Worm (Caenorhabditis elegans): ENCODE results near the gene ttn-1.

The ttn-1 gene

DNA sequence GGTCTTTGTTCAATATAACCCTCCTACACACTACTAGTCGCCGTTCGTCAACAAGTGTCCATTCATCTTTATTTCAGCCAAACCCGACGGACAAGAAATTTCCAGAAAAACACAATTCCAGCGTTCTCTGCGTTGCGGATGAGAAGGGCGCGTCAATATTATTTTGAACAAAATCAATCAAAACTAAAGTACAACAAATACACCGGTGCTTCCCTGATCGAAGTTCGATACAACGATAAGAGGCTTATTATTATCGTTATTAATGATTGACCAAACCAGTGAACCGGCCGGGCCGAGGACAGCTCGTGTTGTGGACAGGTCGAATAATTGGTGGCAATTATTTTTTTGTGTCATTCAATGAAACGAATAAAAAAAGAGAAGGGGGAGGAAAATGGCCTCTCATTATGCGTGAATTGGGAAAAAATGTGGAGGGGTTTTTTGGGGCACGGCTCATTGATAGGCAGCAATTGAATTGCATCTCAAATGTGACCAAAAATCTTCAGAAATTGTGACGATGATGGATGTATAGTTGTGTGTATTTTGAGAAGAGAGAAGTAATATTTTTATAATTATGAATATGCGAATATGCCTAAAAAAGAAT is 28.3 kb upstream of the ttn-1 start:
- TF ChIP-seq unc-39 (tag; optimal IDR thresholded peaks at IDR 0.05) (no peak), nhr-21 (tag; optimal IDR thresholded peaks at IDR 0.05) (no peak), fos-1 (tag; optimal IDR thresholded peaks at IDR 0.05) (peak; percentile 10), ztf-11 (tag; optimal IDR thresholded peaks at IDR 0.05) (no peak), nhr-10 (tag; optimal IDR thresholded peaks at IDR 0.05) (no peak), ama-1 (optimal IDR thresholded peaks at IDR 0.05) (no peak), elt-3 (tag; optimal IDR thresholded peaks at IDR 0.05) (no peak), nhr-6 (tag; optimal IDR thresholded peaks at IDR 0.05) (no peak), nhr-77 (tag; optimal IDR thresholded peaks at IDR 0.05) (no peak), Y55F3AM.14 (GFP tag; optimal IDR thresholded peaks at IDR 0.05) (no peak), peb-1 (tag; optimal IDR thresholded peaks at IDR 0.05) (no peak), F13H6.1 (tag; optimal IDR thresholded peaks at IDR 0.05) (peak; percentile 12), lsy-2 (tag; optimal IDR thresholded peaks at IDR 0.05) (peak in 1 of 2 experiments; percentile 9), nhr-12 (tag; optimal IDR thresholded peaks at IDR 0.05) (no peak), unc-62 (GFP tag; optimal IDR thresholded peaks at IDR 0.05) (no peak), ztf-4 (tag; optimal IDR thresholded peaks at IDR 0.05) (no peak), ZK546.5 (tag; optimal IDR thresholded peaks at IDR 0.05) (no peak), mab-5 (tag; optimal IDR thresholded peaks at IDR 0.05) (no peak), nhr-129 (tag; optimal IDR thresholded peaks at IDR 0.05) (no peak), nhr-23 (tag; optimal IDR thresholded peaks at IDR 0.05) (no peak), crh-2 (tag; optimal IDR thresholded peaks at IDR 0.05) (peak; percentile 19), R02D3.7 (tag; optimal IDR thresholded peaks at IDR 0.05) (no peak), sma-3 (GFP tag; optimal IDR thresholded peaks at IDR 0.05) (no peak), mbf-1 (tag; optimal IDR thresholded peaks at IDR 0.05) (no peak), ztf-1 (GFP tag; conservative IDR thresholded peaks at IDR 0.05) (no peak), sma-9 (GFP tag; optimal IDR thresholded peaks at IDR 0.05) (peak; percentile 48), sma-9 (tag; optimal IDR thresholded peaks at IDR 0.05) (no peak), lin-13 (GFP tag; optimal IDR thresholded peaks at IDR 0.05) (no peak), ceh-16 (tag; optimal IDR thresholded peaks at IDR 0.05) (no peak), unc-55 (GFP tag; optimal IDR thresholded peaks at IDR 0.05) (no peak), egl-27 (tag; optimal IDR thresholded peaks at IDR 0.05) (no peak), nhr-11 (tag; optimal IDR thresholded peaks at IDR 0.05) (no peak), mdl-1 (tag; optimal IDR thresholded peaks at IDR 0.05) (no peak), elt-1 (tag; optimal IDR thresholded peaks at IDR 0.05) (no peak), aly-2 (tag; optimal IDR thresholded peaks at IDR 0.05) (no peak), lin-39 (tag; optimal IDR thresholded peaks at IDR 0.05) (no peak), dmd-4 (tag; optimal IDR thresholded peaks at IDR 0.05) (no peak), C34F6.9 (tag; optimal IDR thresholded peaks at IDR 0.05) (no peak), gmeb-1 (tag; optimal IDR thresholded peaks at IDR 0.05) (peak; percentile 14), snpc-4 (tag; optimal IDR thresholded peaks at IDR 0.05) (no peak), ceh-82 (tag; optimal IDR thresholded peaks at IDR 0.05) (no peak), blmp-1 (tag; optimal IDR thresholded peaks at IDR 0.05; ENCODE audit: insufficient read depth) (no peak), sem-4 (tag; optimal IDR thresholded peaks at IDR 0.05) (no peak), zag-1 (tag; optimal IDR thresholded peaks at IDR 0.05) (no peak), nhr-237 (tag; optimal IDR thresholded peaks at IDR 0.05) (no peak), lin-11 (tag; optimal IDR thresholded peaks at IDR 0.05) (no peak), nhr-25 (tag; optimal IDR thresholded peaks at IDR 0.05) (peak; percentile 10), alr-1 (tag; optimal IDR thresholded peaks at IDR 0.05) (no peak), skn-1 (tag; optimal IDR thresholded peaks at IDR 0.05) (no peak)

All from whole organism, L2 larva.